Fruit fly (Drosophila melanogaster) whole organism, embryonic: ENCODE data around the gene CG7916.

ENCODE experiments used
- B-H2 ChIP-seq: fragments of 200-800 bp; sonication (Bioruptor generic); optimal IDR thresholded peaks from 2 replicates; lab custom pipeline; 2018; ENCODE audit warnings: missing biosample characterization, mild to moderate bottlenecking, missing genetic modification characterization
- Bdp1 ChIP-seq: fragments of 200-800 bp; sonication (Bioruptor generic); optimal IDR thresholded peaks from 3 replicates; lab custom pipeline; 2016; ENCODE audit warnings: missing biosample characterization, missing genetic modification characterization
- CG10565 ChIP-seq: fragments of 200-800 bp; sonication (Bioruptor generic); optimal IDR thresholded peaks from 3 replicates; lab custom pipeline; 2016; ENCODE audit warnings: missing biosample characterization, mild to moderate bottlenecking, missing genetic modification characterization
- CG11247 ChIP-seq: fragments of 200-800 bp; sonication (Bioruptor generic); IDR thresholded peaks from 2 replicates; pipeline ENCODE4 v1.3.6; 2022; ENCODE audit warnings: missing biosample characterization, missing genetic modification characterization
- CG12071 ChIP-seq: fragments of 200-800 bp; sonication (Bioruptor generic); optimal IDR thresholded peaks from 3 replicates; lab custom pipeline; 2018; ENCODE audit warnings: missing biosample characterization, mild to moderate bottlenecking, missing genetic modification characterization
- CG13296 ChIP-seq: fragments of 200-800 bp; sonication (Bioruptor generic); optimal IDR thresholded peaks from 3 replicates; lab custom pipeline; 2018; ENCODE audit warnings: missing biosample characterization, mild to moderate bottlenecking, missing genetic modification characterization
- CG14710 ChIP-seq: fragments of 200-800 bp; sonication (Bioruptor generic); optimal IDR thresholded peaks from 3 replicates; lab custom pipeline; 2019; ENCODE audit warnings: missing biosample characterization, mild to moderate bottlenecking, missing genetic modification characterization, moderate library complexity
- CG1603 ChIP-seq: fragments of 200-800 bp; sonication (Bioruptor generic); optimal IDR thresholded peaks from 2 replicates; lab custom pipeline; 2019; ENCODE audit warnings: missing biosample characterization, mild to moderate bottlenecking, missing genetic modification characterization, moderate library complexity
- CG1647 ChIP-seq: fragments of 200-800 bp; sonication (Bioruptor generic); optimal IDR thresholded peaks from 3 replicates; lab custom pipeline; 2016; ENCODE audit warnings: missing biosample characterization, missing genetic modification characterization
- CG2202 ChIP-seq: fragments of 200-800 bp; sonication (Bioruptor generic); optimal IDR thresholded peaks from 2 replicates; lab custom pipeline; 2018; ENCODE audit warnings: missing biosample characterization, mild to moderate bottlenecking, missing genetic modification characterization
- CG2678 ChIP-seq: fragments of 200-800 bp; sonication (Bioruptor generic); optimal IDR thresholded peaks from 3 replicates; lab custom pipeline; 2019; ENCODE audit warnings: missing biosample characterization, mild to moderate bottlenecking, missing genetic modification characterization, moderate library complexity
- CG2875 ChIP-seq: fragments of 200-800 bp; sonication (Bioruptor generic); optimal IDR thresholded peaks from 2 replicates; lab custom pipeline; 2017; ENCODE audit warnings: missing biosample characterization, mild to moderate bottlenecking, missing genetic modification characterization, missing genetic modification reagents
- CG30403 ChIP-seq: fragments of 200-800 bp; sonication (Bioruptor generic); optimal IDR thresholded peaks from 3 replicates; lab custom pipeline; 2016; ENCODE audit warnings: missing biosample characterization, missing genetic modification characterization
- CG31388 ChIP-seq: fragments of 200-800 bp; sonication (Bioruptor generic); optimal IDR thresholded peaks from 2 replicates; lab custom pipeline; 2016; ENCODE audit warnings: missing biosample characterization, missing genetic modification characterization
- CG32532 ChIP-seq: fragments of 200-800 bp; sonication (Bioruptor generic); IDR thresholded peaks from 2 replicates; pipeline ENCODE4 v1.3.6; 2022; ENCODE audit warnings: missing biosample characterization, missing genetic modification characterization
- CG7271 ChIP-seq: fragments of 200-800 bp; sonication (Bioruptor generic); optimal IDR thresholded peaks from 2 replicates; lab custom pipeline; 2018; ENCODE audit warnings: missing biosample characterization, mild to moderate bottlenecking, missing genetic modification characterization, moderate library complexity
- CG7556 ChIP-seq: fragments of 200-800 bp; sonication (Bioruptor generic); optimal IDR thresholded peaks from 2 replicates; lab custom pipeline; 2017; ENCODE audit warnings: missing biosample characterization, mild to moderate bottlenecking, missing genetic modification characterization
- CG9932 ChIP-seq: fragments of 200-800 bp; sonication (Bioruptor generic); IDR thresholded peaks from 2 replicates; pipeline ENCODE4 v1.3.6; 2022; ENCODE audit warnings: missing biosample characterization, missing genetic modification characterization
- Dbx ChIP-seq: fragments of 200-800 bp; sonication (Bioruptor generic); IDR thresholded peaks from 3 replicates; pipeline ENCODE4 v1.3.6; 2022; ENCODE audit warnings: missing biosample characterization, missing genetic modification characterization
- Dek ChIP-seq: fragments of 200-800 bp; sonication (Bioruptor generic); optimal IDR thresholded peaks from 3 replicates; lab custom pipeline; 2019; ENCODE audit warnings: missing biosample characterization, mild to moderate bottlenecking, missing genetic modification characterization, moderate library complexity
- GATAe ChIP-seq: fragments of 200-800 bp; sonication (Bioruptor generic); conservative IDR thresholded peaks from 2 replicates; pipeline ENCODE4 v1.3.6; 2022; ENCODE audit warnings: missing biosample characterization, missing genetic modification characterization
- HLH3B ChIP-seq: fragments of 200-800 bp; sonication (Bioruptor generic); IDR thresholded peaks from 2 replicates; pipeline ENCODE4 v1.3.6; 2022; ENCODE audit warnings: missing biosample characterization, missing genetic modification characterization
- Hr3 ChIP-seq: fragments of 200-800 bp; sonication (Bioruptor generic); optimal IDR thresholded peaks from 3 replicates; lab custom pipeline; 2016; ENCODE audit warnings: missing biosample characterization, missing genetic modification characterization
- Meics ChIP-seq: fragments of 200-800 bp; sonication (Bioruptor generic); optimal IDR thresholded peaks from 2 replicates; lab custom pipeline; 2017; ENCODE audit warnings: missing biosample characterization, mild to moderate bottlenecking, missing genetic modification characterization
- Nf-YB ChIP-seq: fragments of 200-800 bp; sonication (Bioruptor generic); optimal IDR thresholded peaks from 3 replicates; lab custom pipeline; 2019; ENCODE audit warnings: missing biosample characterization, mild to moderate bottlenecking, missing genetic modification characterization, moderate library complexity
- Nf-YC ChIP-seq: fragments of 200-800 bp; optimal IDR thresholded peaks from 3 replicates; lab custom pipeline; 2019; ENCODE audit warnings: missing biosample characterization, mild to moderate bottlenecking, missing genetic modification characterization, moderate library complexity
- Oli ChIP-seq: fragments of 200-800 bp; sonication (Bioruptor generic); optimal IDR thresholded peaks from 2 replicates; lab custom pipeline; 2018; ENCODE audit warnings: missing biosample characterization, mild to moderate bottlenecking, missing genetic modification characterization, moderate library complexity
- Vsx1 ChIP-seq: fragments of 200-800 bp; sonication (Bioruptor generic); optimal IDR thresholded peaks from 2 replicates; lab custom pipeline; 2017; ENCODE audit warnings: missing biosample characterization, mild to moderate bottlenecking, missing genetic modification characterization, missing genetic modification reagents
- ab ChIP-seq: fragments of 200-800 bp; sonication (Bioruptor generic); optimal IDR thresholded peaks from 2 replicates; lab custom pipeline; 2016; ENCODE audit warnings: missing biosample characterization, missing genetic modification characterization
- ara ChIP-seq: fragments of 200-800 bp; sonication (Bioruptor generic); IDR thresholded peaks from 2 replicates; pipeline ENCODE4 v1.3.6; 2022; ENCODE audit warnings: missing biosample characterization, missing genetic modification characterization
- ash1 ChIP-seq: fragments of 200-800 bp; sonication (Bioruptor generic); optimal IDR thresholded peaks from 2 replicates; lab custom pipeline; 2018; ENCODE audit warnings: missing biosample characterization, mild to moderate bottlenecking, missing genetic modification characterization
- btn ChIP-seq: fragments of 200-800 bp; sonication (Bioruptor generic); optimal IDR thresholded peaks from 2 replicates; lab custom pipeline; 2016; ENCODE audit warnings: missing biosample characterization, missing genetic modification characterization
- cad ChIP-seq: fragments of >200 bp; optimal IDR thresholded peaks from 2 replicates; lab custom pipeline; 2017; ENCODE audit warnings: missing biosample characterization, missing genetic modification characterization
- chif ChIP-seq, 2 experiments: fragments of 200-800 bp; sonication (Bioruptor generic); optimal IDR thresholded peaks; 3 replicates each; lab custom pipeline; 2016; ENCODE audit warnings: missing biosample characterization in 2 of 2, missing genetic modification characterization in 2 of 2
- chm ChIP-seq: fragments of 200-800 bp; sonication (Bioruptor generic); IDR thresholded peaks from 2 replicates; pipeline ENCODE4 v1.3.6; 2022; ENCODE audit warnings: missing biosample characterization, missing genetic modification characterization
- en ChIP-seq: fragments of 200-800 bp; sonication (Bioruptor generic); optimal IDR thresholded peaks from 2 replicates; lab custom pipeline; 2016; ENCODE audit warnings: missing biosample characterization, missing genetic modification characterization
- gem ChIP-seq: fragments of 200-800 bp; sonication (Bioruptor generic); optimal IDR thresholded peaks from 2 replicates; lab custom pipeline; 2019; ENCODE audit warnings: missing biosample characterization, mild to moderate bottlenecking, missing genetic modification characterization, moderate library complexity
- grn ChIP-seq: fragments of 200-800 bp; sonication (Bioruptor generic); optimal IDR thresholded peaks from 3 replicates; lab custom pipeline; 2017; ENCODE audit warnings: missing biosample characterization, missing genetic modification characterization
- gsb-n ChIP-seq: fragments of 200-800 bp; sonication (Bioruptor generic); optimal IDR thresholded peaks from 3 replicates; lab custom pipeline; 2018; ENCODE audit warnings: missing biosample characterization, mild to moderate bottlenecking, missing genetic modification characterization
- insv ChIP-seq, 2 experiments: fragments of 200-800 bp; sonication (Bioruptor generic); optimal IDR thresholded peaks; 3 replicates each; lab custom pipeline; 2016 to 2018; ENCODE audit warnings: missing biosample characterization in 2 of 2, missing genetic modification characterization in 2 of 2
- pan ChIP-seq, 4 experiments: fragments of >200 bp in 3 of 4; fragments of 200-800 bp in 1 of 4; sonication (Bioruptor generic) in 1 of 4; optimal IDR thresholded peaks in 3 of 4; IDR thresholded peaks in 1 of 4; 2 replicates each; pipeline versions ENCODE4 v1.3.6 to Lab custom; 2017 to 2022; ENCODE audit warnings: missing biosample characterization in 2 of 4, missing genetic modification characterization in 2 of 4, mixed read lengths in 1 of 4
- pho ChIP-seq: fragments of 200-800 bp; sonication (Bioruptor generic); optimal IDR thresholded peaks from 2 replicates; lab custom pipeline; 2016; ENCODE audit warnings: missing biosample characterization, missing genetic modification characterization
- repo ChIP-seq: fragments of 200-800 bp; sonication (Bioruptor generic); optimal IDR thresholded peaks from 2 replicates; lab custom pipeline; 2016; ENCODE audit warnings: missing biosample characterization, missing genetic modification characterization
- salm ChIP-seq: fragments of 200-800 bp; sonication (Bioruptor generic); optimal IDR thresholded peaks from 2 replicates; lab custom pipeline; 2018; ENCODE audit warnings: missing biosample characterization, mild to moderate bottlenecking, missing genetic modification characterization
- scrt ChIP-seq: fragments of 200-800 bp; sonication (Bioruptor generic); optimal IDR thresholded peaks from 2 replicates; lab custom pipeline; 2018; ENCODE audit warnings: missing biosample characterization, mild to moderate bottlenecking, missing genetic modification characterization, moderate library complexity
- shn ChIP-seq: fragments of 200-800 bp; sonication (Bioruptor generic); optimal IDR thresholded peaks from 3 replicates; lab custom pipeline; 2016; ENCODE audit warnings: missing biosample characterization, missing genetic modification characterization
- sr ChIP-seq: fragments of 200-800 bp; sonication (Bioruptor generic); IDR thresholded peaks from 3 replicates; pipeline ENCODE4 v1.3.6; 2022; ENCODE audit warnings: missing biosample characterization, missing genetic modification characterization
- trh ChIP-seq: fragments of 200-800 bp; sonication (Bioruptor generic); optimal IDR thresholded peaks from 2 replicates; lab custom pipeline; 2016; ENCODE audit warnings: missing biosample characterization, missing genetic modification characterization
- tx ChIP-seq: fragments of 200-800 bp; sonication (Bioruptor generic); optimal IDR thresholded peaks from 2 replicates; lab custom pipeline; 2016; ENCODE audit warnings: missing biosample characterization, missing genetic modification characterization

CG7916 gene

DNA sequence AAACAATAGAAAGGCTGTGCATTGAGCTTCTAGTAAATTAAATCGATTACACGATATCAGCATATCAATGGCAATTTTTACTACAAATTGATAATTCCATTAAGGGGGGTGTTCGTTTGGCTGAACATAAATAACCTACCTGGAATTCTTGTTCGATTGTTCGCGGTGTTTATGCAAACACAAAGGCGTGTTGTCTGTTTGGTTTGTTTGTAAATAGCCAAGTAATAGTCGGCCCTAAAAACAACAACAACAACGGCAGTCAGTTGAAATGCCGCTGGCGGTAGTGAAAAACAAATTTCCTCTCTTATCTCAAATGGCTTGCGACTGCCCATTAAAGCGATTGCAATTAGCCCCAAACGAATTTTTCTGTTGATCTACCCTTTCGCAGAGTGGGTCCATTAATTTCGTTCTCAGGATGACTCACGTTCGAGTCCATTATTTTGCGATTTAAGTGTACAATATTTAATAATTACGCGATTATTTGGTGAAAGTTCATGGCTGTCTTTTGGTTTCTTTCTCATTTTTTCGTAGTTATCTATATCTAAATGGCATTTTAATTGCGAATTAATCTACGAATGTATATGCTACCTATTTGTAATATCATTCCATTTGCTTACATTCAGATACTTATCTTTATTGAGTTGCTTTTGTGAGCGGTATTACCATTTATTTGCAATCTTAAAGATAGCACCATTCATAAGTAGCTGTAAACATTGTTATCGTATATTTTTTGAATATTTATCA is 7.7 kb upstream of the CG7916 start (continued):
- peak; percentile 16 for TF ChIP-seq btn (GFP tag; lab: Kevin White, UChicago)
- 0 out of 3 replicates have a peak, but pooled peaks have one; percentile 29 for TF ChIP-seq Dbx (GFP tag; lab: Robert Waterston, UW)
- no peak for TF ChIP-seq insv (GFP tag; optimal IDR thresholded peaks at IDR 0.05; lab: Kevin White, UChicago)
- TF ChIP-seq Meics (GFP tag; lab: Kevin White, UChicago): peak; percentile 50
- no peak for TF ChIP-seq CG10565 (GFP tag; lab: Kevin White, UChicago)
- TF ChIP-seq chif (GFP tag; optimal IDR thresholded peaks at IDR 0.05; lab: Kevin White, UChicago): peak; percentile 10 to 28
- TF ChIP-seq shn (GFP tag; lab: Kevin White, UChicago): no peak
- TF ChIP-seq CG11247: no peak
- TF ChIP-seq CG31388 (GFP tag; lab: Kevin White, UChicago): no peak
- TF ChIP-seq CG2202 (tag; lab: Kevin White, UChicago): peak; percentile 36
- TF ChIP-seq CG1647: no peak
- peak; percentile 9 for TF ChIP-seq CG2875
- peak; percentile 37; the same call in 1 of the 2 replicates for TF ChIP-seq ara
- TF ChIP-seq CG32532 (GFP tag; lab: Robert Waterston, UW): peak; percentile 29; the same call in 1 of the 2 replicates
- no peak for TF ChIP-seq trh (GFP tag; lab: Kevin White, UChicago)
- TF ChIP-seq ash1: no peak
- TF ChIP-seq pan (optimal IDR thresholded peaks at IDR 0.05; lab: Kevin White, UChicago): no peak
- peak in 1 of 2 experiments; percentile 22 for TF ChIP-seq pan (GFP tag; optimal IDR thresholded peaks at IDR 0.05 in 1 of 2, IDR thresholded peaks at IDR 0.05 in 1 of 2)
- no peak for TF ChIP-seq ab
- no peak for TF ChIP-seq cad (GFP tag; lab: Kevin White, UChicago)
- TF ChIP-seq en (GFP tag; lab: Kevin White, UChicago): no peak
- TF ChIP-seq Nf-YB (GFP tag; lab: Kevin White, UChicago): no peak
- peak; percentile 82 for TF ChIP-seq grn
- TF ChIP-seq Bdp1 (GFP tag; lab: Kevin White, UChicago): peak; percentile 36
- TF ChIP-seq CG7556: no peak
- peak; percentile 12 for TF ChIP-seq CG30403 (GFP tag; lab: Kevin White, UChicago)
- no peak for TF ChIP-seq chm (GFP tag; lab: Robert Waterston, UW)
- peak; percentile 33 for TF ChIP-seq gsb-n (tag; lab: Kevin White, UChicago)
- peak; percentile 43 for TF ChIP-seq CG1603 (tag; lab: Kevin White, UChicago)
- peak; percentile 22 for TF ChIP-seq salm (tag; lab: Kevin White, UChicago)
- peak; percentile 12; the same call in 1 of the 2 replicates for TF ChIP-seq HLH3B (GFP tag; lab: Robert Waterston, UW)
- peak; percentile 5 for TF ChIP-seq CG12071 (GFP tag; lab: Kevin White, UChicago)
- peak; percentile 38 for TF ChIP-seq Nf-YC
- 0 out of 3 replicates have a peak, but pooled peaks have one; percentile 20 for TF ChIP-seq sr (GFP tag; lab: Robert Waterston, UW)
- TF ChIP-seq CG14710 (tag; lab: Kevin White, UChicago): no peak
- peak; percentile 49 for TF ChIP-seq CG7271 (tag; lab: Kevin White, UChicago)
- TF ChIP-seq repo (GFP tag; lab: Kevin White, UChicago): no peak
- peak; percentile 27 for TF ChIP-seq Dek
- TF ChIP-seq Vsx1 (GFP tag; lab: Kevin White, UChicago): peak; percentile 23
- TF ChIP-seq Oli: peak; percentile 12
- TF ChIP-seq B-H2: no peak
- no peak for TF ChIP-seq tx
- peak; percentile 66 for TF ChIP-seq CG2678 (tag; lab: Kevin White, UChicago)
- peak; percentile 27 for TF ChIP-seq Hr3 (GFP tag; lab: Kevin White, UChicago)
- TF ChIP-seq GATAe (GFP tag; lab: Robert Waterston, UW): no peak; the same call in 1 of the 2 replicates
- TF ChIP-seq CG9932 (GFP tag; lab: Robert Waterston, UW): peak; percentile 42; the same call in 1 of the 2 replicates
- peak; percentile 17 for TF ChIP-seq scrt (GFP tag; lab: Kevin White, UChicago)
- peak; percentile 42 for TF ChIP-seq gem (tag; lab: Kevin White, UChicago)
- TF ChIP-seq pho: no peak
- peak; percentile 67 for TF ChIP-seq CG13296 (GFP tag; lab: Kevin White, UChicago)
